Fruit fly (Drosophila melanogaster) Kc167 (cell line): ENCODE data around the gene wap.

Experiments
- Sin3A ChIP-seq: fragments of >200 bp; optimal IDR thresholded peaks from 2 replicates; lab custom pipeline; 2018; ENCODE audit warnings: missing external identifiers
- h ChIP-seq: fragments of >200 bp; optimal IDR thresholded peaks from 3 replicates; lab custom pipeline; 2018; ENCODE audit warnings: missing external identifiers
- insv ChIP-seq: fragments of >200 bp; optimal IDR thresholded peaks from 3 replicates; lab custom pipeline; 2018; ENCODE audit warnings: missing external identifiers
- psq ChIP-seq: fragments of >200 bp; optimal IDR thresholded peaks from 2 replicates; lab custom pipeline; 2017; ENCODE audit warnings: missing external identifiers

DNA sequence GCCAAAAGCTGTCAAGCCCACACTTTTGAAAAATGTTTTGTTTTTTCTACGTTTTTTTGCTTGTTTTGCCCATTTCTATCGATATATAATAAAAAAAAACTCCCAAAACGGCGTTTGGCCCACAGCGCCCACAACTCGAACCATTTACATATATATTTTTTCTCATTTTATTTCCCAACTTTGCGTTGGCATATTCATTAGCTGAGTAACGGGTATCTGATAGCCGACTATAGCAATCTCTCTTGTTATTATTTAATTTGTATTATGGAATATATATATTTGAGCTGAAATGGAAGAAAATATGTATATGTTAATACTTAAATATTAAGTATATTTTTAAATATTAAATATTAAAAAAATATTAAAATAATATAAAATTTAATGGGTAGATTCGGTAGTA, 31.3 kb upstream of the wap start:
- TF ChIP-seq insv (lab: Kevin White, UChicago) (no peak), psq (no peak), h (lab: Kevin White, UChicago) (no peak), Sin3A (no peak)
